Worm (Caenorhabditis elegans) whole organism, L4/young adult: Measurements from ENCODE around the gene chil-21.
"Not testable (repeated sequence)": the region's sequence is repeated elsewhere in the genome, so short reads cannot be mapped to it uniquely, and the experiment has no call there.

Experiments used
- dao-5 ChIP-seq: sonication (generic microtip); optimal IDR thresholded peaks from 2 replicates; lab custom pipeline; 2016; ENCODE audit warnings: missing genotype, missing genetic modification characterization, moderate library complexity, missing compliant biosample characterization
- him-1 ChIP-seq: sonication (generic microtip); optimal IDR thresholded peaks from 2 replicates; lab custom pipeline; 2016; ENCODE audit warnings: missing genotype, missing genetic modification reagents, missing genetic modification characterization, missing compliant biosample characterization

- not testable (repeated sequence) for TF ChIP-seq him-1, dao-5 (tag; lab: Kevin White, UChicago)
Observed at ce11 chrII:9459462-9459861, 2.3 kb downstream of the chil-21 start, which contains the start of gene R09D1.14.
